Fruit fly (Drosophila melanogaster) whole organism, embryonic: Measurements from ENCODE around the gene CG9628.

ENCODE experiments used
- Adf1 ChIP-seq: fragments of 200-800 bp; sonication (Bioruptor generic); IDR thresholded peaks from 2 replicates; pipeline ENCODE4 v1.3.6; 2022; ENCODE audit warnings: missing biosample characterization, missing genetic modification characterization
- Bgb ChIP-seq: fragments of 200-800 bp; sonication (Bioruptor generic); IDR thresholded peaks from 2 replicates; pipeline ENCODE4 v1.3.6; 2022; ENCODE audit warnings: missing biosample characterization, missing genetic modification characterization; ENCODE audit not compliant: partially characterized antibody
- CG1024 ChIP-seq: fragments of 200-800 bp; sonication (Bioruptor generic); IDR thresholded peaks from 2 replicates; pipeline ENCODE4 v1.3.6; 2022; ENCODE audit warnings: missing biosample characterization, missing genetic modification characterization
- CG13123 ChIP-seq: fragments of 200-800 bp; sonication (Bioruptor generic); optimal IDR thresholded peaks from 2 replicates; lab custom pipeline; 2016; ENCODE audit warnings: missing biosample characterization, missing genetic modification characterization
- CG13894 ChIP-seq: fragments of 200-800 bp; sonication (Bioruptor generic); optimal IDR thresholded peaks from 3 replicates; lab custom pipeline; 2018; ENCODE audit warnings: missing biosample characterization, mild to moderate bottlenecking, missing genetic modification characterization, moderate library complexity
- CG15514 ChIP-seq: fragments of 200-800 bp; sonication (Bioruptor generic); optimal IDR thresholded peaks from 3 replicates; lab custom pipeline; 2017; ENCODE audit warnings: missing biosample characterization, missing genetic modification characterization, mild to moderate bottlenecking, moderate library complexity, missing genetic modification reagents
- CG16813 ChIP-seq: fragments of 200-800 bp; sonication (Bioruptor generic); IDR thresholded peaks from 3 replicates; pipeline ENCODE4 v1.3.6; 2022; ENCODE audit warnings: missing biosample characterization, missing genetic modification characterization; ENCODE audit not compliant: partially characterized antibody
- CG17802 ChIP-seq: fragments of 200-800 bp; sonication (Bioruptor generic); optimal IDR thresholded peaks from 2 replicates; lab custom pipeline; 2018; ENCODE audit warnings: missing biosample characterization, mild to moderate bottlenecking, missing genetic modification characterization, moderate library complexity
- CG17829 ChIP-seq: fragments of 200-800 bp; optimal IDR thresholded peaks from 2 replicates; lab custom pipeline; 2019; ENCODE audit warnings: missing biosample characterization, mild to moderate bottlenecking, missing genetic modification characterization, moderate library complexity
- CG2116 ChIP-seq: fragments of 200-800 bp; sonication (Bioruptor generic); optimal IDR thresholded peaks from 3 replicates; lab custom pipeline; 2018; ENCODE audit warnings: missing biosample characterization, mild to moderate bottlenecking, missing genetic modification characterization
- CG2712 ChIP-seq: fragments of 200-800 bp; optimal IDR thresholded peaks from 3 replicates; lab custom pipeline; 2019; ENCODE audit warnings: missing biosample characterization, mild to moderate bottlenecking, missing genetic modification characterization, moderate library complexity
- CG30403 ChIP-seq: fragments of 200-800 bp; sonication (Bioruptor generic); optimal IDR thresholded peaks from 3 replicates; lab custom pipeline; 2016; ENCODE audit warnings: missing biosample characterization, missing genetic modification characterization
- CG3407 ChIP-seq: fragments of 200-800 bp; sonication (Bioruptor generic); optimal IDR thresholded peaks from 2 replicates; lab custom pipeline; 2018; ENCODE audit warnings: missing biosample characterization, mild to moderate bottlenecking, missing genetic modification characterization
- CG34224 ChIP-seq: fragments of 200-800 bp; sonication (Bioruptor generic); IDR thresholded peaks from 3 replicates; pipeline ENCODE4 v1.3.6; 2022; ENCODE audit warnings: missing biosample characterization, missing genetic modification characterization; ENCODE audit not compliant: partially characterized antibody
- CG5180 ChIP-seq: fragments of 200-800 bp; sonication (Bioruptor generic); optimal IDR thresholded peaks from 3 replicates; lab custom pipeline; 2017; ENCODE audit warnings: missing biosample characterization, missing genetic modification characterization, mild to moderate bottlenecking, moderate library complexity, missing genetic modification reagents
- CG6791 ChIP-seq: fragments of 200-800 bp; sonication (Bioruptor generic); IDR thresholded peaks from 3 replicates; pipeline ENCODE4 v1.3.6; 2022; ENCODE audit warnings: missing biosample characterization, missing genetic modification characterization; ENCODE audit not compliant: partially characterized antibody
- CG8290 ChIP-seq, 3 experiments: fragments of 200-800 bp; sonication (Bioruptor generic); optimal IDR thresholded peaks; 2 replicates each; lab custom pipeline; 2016 to 2019; ENCODE audit warnings: missing biosample characterization in 3 of 3, missing genetic modification characterization in 3 of 3, mild to moderate bottlenecking in 2 of 3, moderate library complexity in 1 of 3
- CG8478 ChIP-seq: fragments of >200 bp; optimal IDR thresholded peaks from 2 replicates; lab custom pipeline; 2018
- CTCF ChIP-seq: fragments of 200-800 bp; sonication (Bioruptor generic); optimal IDR thresholded peaks from 2 replicates; lab custom pipeline; 2017; ENCODE audit warnings: missing biosample characterization, mild to moderate bottlenecking, missing genetic modification characterization, moderate library complexity
- D19B ChIP-seq: fragments of 200-800 bp; sonication (Bioruptor generic); optimal IDR thresholded peaks from 2 replicates; lab custom pipeline; 2017; ENCODE audit warnings: missing biosample characterization, mild to moderate bottlenecking, missing genetic modification characterization
- H2.0 ChIP-seq: fragments of 200-800 bp; sonication (Bioruptor generic); IDR thresholded peaks from 2 replicates; pipeline ENCODE4 v1.3.6; 2022; ENCODE audit warnings: missing biosample characterization, missing genetic modification characterization
- Hr78 ChIP-seq, 2 experiments: fragments of 200-800 bp in 1 of 2; fragments of >200 bp in 1 of 2; sonication (Bioruptor generic) in 1 of 2; optimal IDR thresholded peaks; 2 replicates each; lab custom pipeline; 2017 to 2019; ENCODE audit warnings: missing biosample characterization in 2 of 2, missing genetic modification characterization in 2 of 2, mild to moderate bottlenecking in 1 of 2, moderate library complexity in 1 of 2
- Lhr ChIP-seq: fragments of 200-800 bp; sonication (Bioruptor generic); optimal IDR thresholded peaks from 3 replicates; lab custom pipeline; 2017; ENCODE audit warnings: mild to moderate bottlenecking, missing biosample characterization, missing genetic modification reagents, missing genetic modification characterization
- Meics ChIP-seq: fragments of 200-800 bp; sonication (Bioruptor generic); optimal IDR thresholded peaks from 2 replicates; lab custom pipeline; 2017; ENCODE audit warnings: missing biosample characterization, mild to moderate bottlenecking, missing genetic modification characterization
- Opbp ChIP-seq: fragments of 200-800 bp; sonication (Bioruptor generic); IDR thresholded peaks from 3 replicates; pipeline ENCODE4 v1.3.6; 2022; ENCODE audit warnings: missing biosample characterization, missing genetic modification characterization; ENCODE audit not compliant: partially characterized antibody
- Sry-δ ChIP-seq: fragments of 200-800 bp; sonication (Bioruptor generic); optimal IDR thresholded peaks from 2 replicates; lab custom pipeline; 2016; ENCODE audit warnings: missing biosample characterization, missing genetic modification characterization
- Vsx1 ChIP-seq: fragments of 200-800 bp; sonication (Bioruptor generic); optimal IDR thresholded peaks from 2 replicates; lab custom pipeline; 2017; ENCODE audit warnings: missing biosample characterization, mild to moderate bottlenecking, missing genetic modification characterization, missing genetic modification reagents
- abd-A ChIP-seq: fragments of 200-800 bp; sonication (Bioruptor generic); optimal IDR thresholded peaks from 3 replicates; lab custom pipeline; 2019; ENCODE audit warnings: missing biosample characterization, mild to moderate bottlenecking, missing genetic modification characterization, moderate library complexity
- aop ChIP-seq: fragments of 200-800 bp; sonication (Bioruptor generic); IDR thresholded peaks from 2 replicates; pipeline ENCODE4 v1.3.6; 2022; ENCODE audit warnings: missing biosample characterization, missing genetic modification characterization
- ato ChIP-seq: fragments of 200-800 bp; sonication (Bioruptor generic); IDR thresholded peaks from 2 replicates; pipeline ENCODE4 v1.3.6; 2022; ENCODE audit warnings: missing biosample characterization, missing genetic modification characterization; ENCODE audit not compliant: partially characterized antibody
- dmrt99B ChIP-seq: fragments of 200-800 bp; sonication (Bioruptor generic); optimal IDR thresholded peaks from 2 replicates; lab custom pipeline; 2018; ENCODE audit warnings: missing biosample characterization, mild to moderate bottlenecking, missing genetic modification characterization, moderate library complexity
- hbn ChIP-seq: fragments of 200-800 bp; sonication (Bioruptor generic); IDR thresholded peaks from 2 replicates; pipeline ENCODE4 v1.3.6; 2022; ENCODE audit warnings: missing biosample characterization, missing genetic modification characterization; ENCODE audit not compliant: partially characterized antibody
- knrl ChIP-seq: fragments of 200-800 bp; sonication (Bioruptor generic); IDR thresholded peaks from 3 replicates; pipeline ENCODE4 v1.3.6; 2022; ENCODE audit warnings: missing biosample characterization, missing genetic modification characterization; ENCODE audit not compliant: partially characterized antibody
- lola ChIP-seq, 3 experiments: fragments of >200 bp in 2 of 3; fragments of 200-800 bp in 1 of 3; sonication (Bioruptor generic) in 1 of 3; optimal IDR thresholded peaks; 2 replicates each; lab custom pipeline; 2017 to 2019; ENCODE audit warnings: missing biosample characterization in 3 of 3, missing genetic modification characterization in 3 of 3, mild to moderate bottlenecking in 1 of 3, moderate library complexity in 1 of 3
- mld ChIP-seq: fragments of 200-800 bp; sonication (Bioruptor generic); IDR thresholded peaks from 3 replicates; pipeline ENCODE4 v1.3.6; 2022; ENCODE audit warnings: missing biosample characterization, missing genetic modification characterization; ENCODE audit not compliant: partially characterized antibody
- nau ChIP-seq: fragments of 200-800 bp; sonication (Bioruptor generic); optimal IDR thresholded peaks from 3 replicates; lab custom pipeline; 2017; ENCODE audit warnings: missing biosample characterization, mild to moderate bottlenecking, missing genetic modification characterization, missing genetic modification reagents
- salm ChIP-seq: fragments of 200-800 bp; sonication (Bioruptor generic); optimal IDR thresholded peaks from 2 replicates; lab custom pipeline; 2018; ENCODE audit warnings: missing biosample characterization, mild to moderate bottlenecking, missing genetic modification characterization
- sr ChIP-seq: fragments of 200-800 bp; sonication (Bioruptor generic); IDR thresholded peaks from 3 replicates; pipeline ENCODE4 v1.3.6; 2022; ENCODE audit warnings: missing biosample characterization, missing genetic modification characterization
- stwl ChIP-seq: fragments of 200-800 bp; sonication (Bioruptor generic); optimal IDR thresholded peaks from 3 replicates; lab custom pipeline; 2018; ENCODE audit warnings: missing biosample characterization, mild to moderate bottlenecking, missing genetic modification characterization, moderate library complexity
- tna ChIP-seq: fragments of 200-800 bp; sonication (Bioruptor generic); IDR thresholded peaks from 2 replicates; pipeline ENCODE4 v1.3.6; 2022; ENCODE audit warnings: missing biosample characterization, missing genetic modification characterization; ENCODE audit not compliant: partially characterized antibody
- trem ChIP-seq: fragments of 200-800 bp; optimal IDR thresholded peaks from 3 replicates; lab custom pipeline; 2019; ENCODE audit warnings: missing biosample characterization, mild to moderate bottlenecking, missing genetic modification characterization, moderate library complexity
- unc-4 ChIP-seq: fragments of 200-800 bp; sonication (Bioruptor generic); IDR thresholded peaks from 2 replicates; pipeline ENCODE4 v1.3.6; 2022; ENCODE audit warnings: missing biosample characterization, missing genetic modification characterization; ENCODE audit not compliant: partially characterized antibody
- zen ChIP-seq: fragments of 200-800 bp; sonication (Bioruptor generic); optimal IDR thresholded peaks from 3 replicates; lab custom pipeline; 2018; ENCODE audit warnings: missing biosample characterization, mild to moderate bottlenecking, missing genetic modification characterization, moderate library complexity

Gene CG9628

dm6 chr3L:14672387-14673110 lies 50.0 kb downstream of the CG9628 start, which contains the start of the genes CG43121 and ome (continued):
- TF ChIP-seq Adf1 (peak; percentile 21; the same call in 1 of the 2 replicates), CG3407 (GFP tag; lab: Kevin White, UChicago) (peak; percentile 19), Sry-δ (GFP tag; lab: Kevin White, UChicago) (no peak), Opbp (GFP tag; lab: Robert Waterston, UW) (peak; percentile 46; the same call in 1 of the 3 replicates), CG15514 (GFP tag; lab: Kevin White, UChicago) (peak; percentile 12), CG13123 (no peak), dmrt99B (tag; lab: Kevin White, UChicago) (peak; percentile 33), D19B (GFP tag; lab: Kevin White, UChicago) (no peak), sr (GFP tag; lab: Robert Waterston, UW) (0 out of 3 replicates have a peak, but pooled peaks have one; percentile 47), CG5180 (GFP tag; lab: Kevin White, UChicago) (peak; percentile 18), Meics (GFP tag; lab: Kevin White, UChicago) (no peak), Bgb (peak; percentile 35; the same call in 1 of the 2 replicates)

- TF ChIP-seq CG16813 (GFP tag; lab: Robert Waterston, UW) (peak; percentile 86), ato (GFP tag; lab: Robert Waterston, UW) (peak; percentile 87), CG8290 (GFP tag; optimal IDR thresholded peaks at IDR 0.05; lab: Kevin White, UChicago) (peak; percentile 29), CG8290 (tag; optimal IDR thresholded peaks at IDR 0.05; lab: Kevin White, UChicago) (peak in 1 of 2 experiments; percentile 71), CG2712 (peak; percentile 37), CG17802 (tag; lab: Kevin White, UChicago) (no peak), Vsx1 (GFP tag; lab: Kevin White, UChicago) (no peak), knrl (GFP tag; lab: Robert Waterston, UW) (peak; percentile 71), nau (GFP tag; lab: Kevin White, UChicago) (peak; percentile 9), tna (peak; percentile 77), CG1024 (GFP tag; lab: Robert Waterston, UW) (no peak), CG17829 (tag; lab: Kevin White, UChicago) (peak; percentile 58), unc-4 (peak; percentile 29; the same call in 1 of the 2 replicates), Lhr (peak; percentile 1), CG13894 (tag; lab: Kevin White, UChicago) (peak; percentile 57), CG8478 (lab: Kevin White, UChicago) (peak; percentile 82), CTCF (GFP tag; lab: Kevin White, UChicago) (peak; percentile 66), Opbp (GFP tag; lab: Robert Waterston, UW) (peak; percentile 94), Hr78 (GFP tag; optimal IDR thresholded peaks at IDR 0.05; lab: Kevin White, UChicago) (no peak), CG2116 (GFP tag; lab: Kevin White, UChicago) (no peak), aop (GFP tag; lab: Robert Waterston, UW) (0 out of 2 replicates have a peak, but pooled peaks have one; percentile 27), lola (GFP tag; optimal IDR thresholded peaks at IDR 0.05; lab: Kevin White, UChicago) (peak in 1 of 3 experiments; percentile 71), mld (GFP tag; lab: Robert Waterston, UW) (peak; percentile 95), hbn (GFP tag; lab: Robert Waterston, UW) (0 out of 2 replicates have a peak, but pooled peaks have one; percentile 33), Bgb (peak; percentile 87), H2.0 (no peak), zen (tag; lab: Kevin White, UChicago) (peak; percentile 4), abd-A (tag; lab: Kevin White, UChicago) (peak; percentile 90), CG6791 (GFP tag; lab: Robert Waterston, UW) (peak; percentile 96), trem (tag; lab: Kevin White, UChicago) (peak; percentile 22), stwl (peak; percentile 37), CG34224 (GFP tag; lab: Robert Waterston, UW) (peak; percentile 26; the same call in 1 of the 3 replicates), CG30403 (GFP tag; lab: Kevin White, UChicago) (no peak), salm (tag; lab: Kevin White, UChicago) (peak; percentile 10)
These were observed 51.3 kb downstream of the CG9628 start for dm6 chr3L:14673740-14674463.
